Fruit fly (Drosophila melanogaster): Measurements from ENCODE around the gene CtsL3.

DNA sequence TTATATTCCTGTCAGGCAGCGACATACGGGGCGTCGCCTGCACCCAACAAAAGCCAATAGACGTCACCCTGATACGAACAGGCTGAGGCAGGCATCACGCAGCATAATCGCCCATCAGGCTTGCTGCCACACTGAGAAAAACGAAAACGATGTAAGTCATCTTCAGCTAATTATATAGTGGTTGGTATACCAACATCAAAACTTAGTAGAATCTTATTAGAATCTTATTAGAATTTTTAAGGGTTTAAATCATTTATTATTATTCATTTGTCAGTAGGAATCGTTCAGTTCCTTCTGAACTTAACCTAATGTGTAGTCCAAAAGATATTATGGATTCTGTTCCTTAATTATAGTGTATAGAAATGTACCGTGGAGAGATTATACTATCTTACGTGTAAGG is 31.7 kb downstream of the CtsL3 start:
- TF ChIP-seq CG13204 (GFP tag; optimal IDR thresholded peaks at IDR 0.05) (no peak), Snoo (tag; optimal IDR thresholded peaks at IDR 0.05) (no peak), EcR (GFP tag; optimal IDR thresholded peaks at IDR 0.05) (no peak)
